Worm (Caenorhabditis elegans) whole organism, L3 larva: Measurements from ENCODE around the gene F46B3.14.

Source experiments
- R02D3.7 ChIP-seq: fragments of 150-350 bp; optimal IDR thresholded peaks from 2 replicates; lab custom pipeline; 2014; ENCODE audit warnings: missing biosample characterization, missing genetic modification characterization
- ama-1 ChIP-seq: fragments of 150-350 bp; optimal IDR thresholded peaks from 2 replicates; lab custom pipeline; 2018
- ceh-16 ChIP-seq: sonication (generic microtip); optimal IDR thresholded peaks from 2 replicates; lab custom pipeline; 2017; ENCODE audit warnings: missing biosample characterization, missing genetic modification characterization
- ceh-28 ChIP-seq: fragments of 150-350 bp; optimal IDR thresholded peaks from 2 replicates; lab custom pipeline; 2014; ENCODE audit warnings: missing biosample characterization, missing genetic modification reagents, missing genetic modification characterization
- ceh-82 ChIP-seq: fragments of 150-350 bp; optimal IDR thresholded peaks from 2 replicates; lab custom pipeline; 2014; ENCODE audit warnings: missing biosample characterization, missing genetic modification characterization
- egl-27 ChIP-seq: sonication (generic microtip); optimal IDR thresholded peaks from 4 replicates; lab custom pipeline; 2017; ENCODE audit warnings: missing biosample characterization, missing genetic modification reagents, missing genetic modification characterization
- elt-1 ChIP-seq: fragments of 150-350 bp; optimal IDR thresholded peaks from 2 replicates; lab custom pipeline; 2014; ENCODE audit warnings: missing biosample characterization, missing genetic modification characterization
- elt-3 ChIP-seq, 3 experiments: fragments of 150-350 bp in 1 of 3; sonication (generic microtip) in 2 of 3; optimal IDR thresholded peaks; 2 replicates in 2 of 3; 4 replicates in 1 of 3; lab custom pipeline; 2014 to 2017; ENCODE audit warnings: missing biosample characterization in 3 of 3, missing genetic modification characterization in 3 of 3
- eor-1 ChIP-seq, 2 experiments: fragments of 150-350 bp; optimal IDR thresholded peaks; 2 replicates each; lab custom pipeline; 2014 to 2018; ENCODE audit warnings: missing biosample characterization in 2 of 2, missing genetic modification characterization in 2 of 2
- fkh-10 ChIP-seq: sonication (generic microtip); optimal IDR thresholded peaks from 2 replicates; lab custom pipeline; 2017; ENCODE audit warnings: missing biosample characterization, missing genetic modification reagents, missing genetic modification characterization
- fkh-2 ChIP-seq: fragments of 150-350 bp; optimal IDR thresholded peaks from 2 replicates; lab custom pipeline; 2014; ENCODE audit warnings: missing biosample characterization, missing genetic modification reagents, missing genetic modification characterization
- fos-1 ChIP-seq: fragments of 150-350 bp; optimal IDR thresholded peaks from 2 replicates; lab custom pipeline; 2014; ENCODE audit warnings: missing biosample characterization, missing genetic modification characterization
- hmg-11 ChIP-seq: sonication (generic microtip); optimal IDR thresholded peaks from 2 replicates; lab custom pipeline; 2016; ENCODE audit warnings: missing genetic modification characterization, missing compliant biosample characterization
- lin-15B ChIP-seq: fragments of 150-350 bp; optimal IDR thresholded peaks from 2 replicates; lab custom pipeline; 2014; ENCODE audit warnings: missing biosample characterization, missing genetic modification characterization
- lin-39 ChIP-seq: fragments of 150-350 bp; optimal IDR thresholded peaks from 2 replicates; lab custom pipeline; 2018; ENCODE audit warnings: missing biosample characterization, missing genetic modification reagents, missing genetic modification characterization
- lsy-12 ChIP-seq: sonication (generic microtip); optimal IDR thresholded peaks from 2 replicates; lab custom pipeline; 2016; ENCODE audit warnings: mild to moderate bottlenecking, missing genetic modification characterization, missing compliant biosample characterization
- mdl-1 ChIP-seq: fragments of 150-350 bp; optimal IDR thresholded peaks from 2 replicates; lab custom pipeline; 2014; ENCODE audit warnings: missing biosample characterization, missing genetic modification characterization
- nhr-11 ChIP-seq: fragments of 150-350 bp; optimal IDR thresholded peaks from 2 replicates; lab custom pipeline; 2014; ENCODE audit warnings: missing biosample characterization, missing genetic modification characterization
- nhr-23 ChIP-seq: fragments of 150-350 bp; optimal IDR thresholded peaks from 2 replicates; lab custom pipeline; 2014; ENCODE audit warnings: missing biosample characterization, missing genetic modification reagents, missing genetic modification characterization
- nhr-237 ChIP-seq: fragments of 150-350 bp; optimal IDR thresholded peaks from 2 replicates; lab custom pipeline; 2014; ENCODE audit warnings: missing biosample characterization, missing genetic modification characterization
- nhr-25 ChIP-seq: sonication (generic microtip); optimal IDR thresholded peaks from 2 replicates; lab custom pipeline; 2017; ENCODE audit warnings: missing biosample characterization, missing genetic modification characterization
- nhr-28 ChIP-seq: fragments of 150-350 bp; optimal IDR thresholded peaks from 2 replicates; lab custom pipeline; 2014; ENCODE audit warnings: missing biosample characterization, missing genetic modification characterization
- nhr-77 ChIP-seq: fragments of 150-350 bp; optimal IDR thresholded peaks from 2 replicates; lab custom pipeline; 2014; ENCODE audit warnings: missing biosample characterization, missing genetic modification characterization
- pha-4 ChIP-seq: fragments of 150-350 bp; optimal IDR thresholded peaks from 2 replicates; lab custom pipeline; 2014; ENCODE audit warnings: missing biosample characterization, missing genetic modification reagents, missing genetic modification characterization
- pqm-1 ChIP-seq: fragments of 150-350 bp; optimal IDR thresholded peaks from 2 replicates; lab custom pipeline; 2017; ENCODE audit warnings: missing biosample characterization, missing genetic modification characterization, inconsistent platforms
- skn-1 ChIP-seq: fragments of 150-350 bp; optimal IDR thresholded peaks from 2 replicates; lab custom pipeline; 2014; ENCODE audit warnings: missing biosample characterization, missing genetic modification characterization
- snpc-4 ChIP-seq: fragments of 150-350 bp; optimal IDR thresholded peaks from 2 replicates; lab custom pipeline; 2014; ENCODE audit warnings: missing biosample characterization, missing genetic modification characterization
- tbx-2 ChIP-seq: sonication (generic microtip); optimal IDR thresholded peaks from 2 replicates; lab custom pipeline; 2016; ENCODE audit warnings: mild to moderate bottlenecking, missing genetic modification characterization, missing compliant biosample characterization
- unc-39 ChIP-seq: sonication (generic microtip); optimal IDR thresholded peaks from 4 replicates; lab custom pipeline; 2017; ENCODE audit warnings: missing biosample characterization, missing genetic modification characterization
- unc-62 ChIP-seq: fragments of 150-350 bp; sonication (generic microtip); optimal IDR thresholded peaks from 4 replicates; lab custom pipeline; 2014; ENCODE audit warnings: missing biosample characterization, missing genetic modification reagents, missing genetic modification characterization
- zag-1 ChIP-seq: fragments of 150-350 bp; optimal IDR thresholded peaks from 2 replicates; lab custom pipeline; 2014; ENCODE audit warnings: missing biosample characterization, missing genetic modification characterization
- ztf-11 ChIP-seq: fragments of 150-350 bp; optimal IDR thresholded peaks from 2 replicates; lab custom pipeline; 2014; ENCODE audit warnings: missing biosample characterization, missing genetic modification characterization
- ztf-4 ChIP-seq: fragments of 150-350 bp; optimal IDR thresholded peaks from 2 replicates; lab custom pipeline; 2014; ENCODE audit warnings: missing biosample characterization, missing genetic modification characterization

The F46B3.14 gene

DNA sequence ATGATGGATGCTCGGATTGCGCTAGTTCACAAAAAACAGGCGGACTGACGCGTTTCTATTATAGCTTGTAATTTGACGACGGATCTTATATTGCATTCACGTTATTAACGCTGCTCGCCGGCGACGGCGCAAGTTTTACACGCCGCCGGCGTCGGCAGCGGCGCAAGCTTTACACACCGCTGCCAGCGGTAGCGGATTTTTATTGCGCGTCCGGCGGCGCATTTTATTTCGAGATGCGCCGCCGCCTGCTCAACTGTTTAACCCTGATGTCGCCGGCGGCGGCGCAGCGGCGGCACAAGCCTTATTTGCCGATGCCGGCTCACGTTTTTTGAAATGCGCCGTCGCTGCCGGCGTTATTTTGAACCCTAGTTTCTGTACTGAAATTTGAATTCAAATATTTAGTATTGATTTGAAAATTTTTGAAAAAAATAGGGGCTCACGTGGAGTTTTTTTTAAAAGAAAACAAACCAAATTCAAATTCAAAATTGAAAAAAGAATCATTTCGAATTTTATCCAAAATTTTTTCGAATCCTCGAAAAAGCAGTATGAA lies 26.5 kb downstream of the F46B3.14 start, which contains the start of gene ttr-57:
ttr-57 (plus strand) TSS at position 500 of the 550 bp plus-strand sequence.
- TF ChIP-seq R02D3.7 (tag; lab: Kevin White, UChicago) (no peak), skn-1 (tag; lab: Kevin White, UChicago) (no peak), elt-3 (tag; optimal IDR thresholded peaks at IDR 0.05; lab: Kevin White, UChicago) (no peak), unc-39 (tag; lab: Kevin White, UChicago) (no peak), nhr-28 (tag; lab: Kevin White, UChicago) (no peak), eor-1 (tag; optimal IDR thresholded peaks at IDR 0.05; lab: Kevin White, UChicago) (no peak), nhr-237 (tag; lab: Kevin White, UChicago) (no peak), ceh-28 (no peak), pha-4 (no peak), egl-27 (tag; lab: Kevin White, UChicago) (no peak), nhr-77 (no peak), ztf-11 (tag; lab: Kevin White, UChicago) (no peak), ztf-4 (tag; lab: Kevin White, UChicago) (no peak), lin-15B (tag; lab: Kevin White, UChicago) (no peak), ama-1 (lab: Kevin White, UChicago) (no peak), pqm-1 (tag; lab: Kevin White, UChicago) (no peak), fkh-10 (no peak), nhr-11 (tag; lab: Kevin White, UChicago) (no peak), fos-1 (no peak)

DNA sequence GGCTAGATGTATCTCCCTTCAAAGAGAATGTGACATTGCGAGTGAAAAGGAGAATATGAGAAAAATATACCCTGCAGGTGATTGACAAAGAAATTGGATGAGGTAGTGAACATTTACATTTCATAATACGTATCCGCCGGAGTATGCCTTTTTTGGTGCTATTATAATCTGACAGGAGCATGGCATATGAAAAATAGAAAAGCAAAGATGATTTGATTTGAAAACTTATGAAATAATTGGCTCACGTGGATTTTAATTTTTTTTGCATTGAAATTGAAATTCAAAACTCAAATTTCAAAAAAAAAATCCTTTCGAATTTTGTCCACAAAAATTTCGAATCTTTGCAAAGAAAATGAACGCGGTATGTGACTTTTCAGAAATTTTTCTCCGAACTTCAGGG lies 28.1 kb downstream of the F46B3.14 start, which contains the start of gene ttr-11:
ttr-11 (plus strand) TSS at position 301 of the 400 bp plus-strand sequence.
- TF ChIP-seq unc-62, result no peak
- TF ChIP-seq, all 47 proteins: peak for 0

DNA sequence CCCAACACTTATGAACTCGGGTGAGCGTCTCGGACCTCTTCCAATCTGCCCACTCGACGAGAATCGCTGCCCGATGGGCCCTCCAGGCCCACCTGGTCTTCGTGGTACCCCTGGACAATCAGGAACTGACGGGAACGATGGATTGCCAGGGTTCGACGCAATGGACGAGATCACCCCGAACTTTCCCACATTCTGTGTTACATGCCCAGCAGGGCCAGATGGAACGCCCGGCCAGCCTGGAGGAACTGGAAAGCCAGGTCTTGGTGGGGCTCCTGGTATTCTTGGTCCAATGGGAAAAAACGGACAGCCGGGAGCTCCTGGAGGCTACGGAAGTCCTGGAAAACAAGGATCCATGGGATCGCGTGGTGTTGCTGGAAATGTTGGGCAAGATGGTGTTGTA lies 30.5 kb downstream of the F46B3.14 start:
- TF ChIP-seq zag-1 (tag; lab: Kevin White, UChicago), result no peak
- TF ChIP-seq ama-1 (lab: Kevin White, UChicago), result no peak
- TF ChIP-seq unc-39 (tag; lab: Kevin White, UChicago), result no peak
- no peak for TF ChIP-seq lsy-12 (tag; lab: Kevin White, UChicago)
- no peak for TF ChIP-seq fos-1
- TF ChIP-seq lin-15B (tag; lab: Kevin White, UChicago), result no peak
- no peak for TF ChIP-seq pha-4
- TF ChIP-seq hmg-11 (tag; lab: Kevin White, UChicago), result no peak
- no peak for TF ChIP-seq elt-3 (tag; optimal IDR thresholded peaks at IDR 0.05; lab: Kevin White, UChicago)
- TF ChIP-seq pqm-1 (tag; lab: Kevin White, UChicago), result no peak
- TF ChIP-seq R02D3.7 (tag; lab: Kevin White, UChicago), result no peak
- no peak for TF ChIP-seq mdl-1
- no peak for TF ChIP-seq tbx-2
- TF ChIP-seq nhr-11 (tag; lab: Kevin White, UChicago), result no peak
- no peak for TF ChIP-seq nhr-25
- TF ChIP-seq egl-27 (tag; lab: Kevin White, UChicago), result no peak

DNA sequence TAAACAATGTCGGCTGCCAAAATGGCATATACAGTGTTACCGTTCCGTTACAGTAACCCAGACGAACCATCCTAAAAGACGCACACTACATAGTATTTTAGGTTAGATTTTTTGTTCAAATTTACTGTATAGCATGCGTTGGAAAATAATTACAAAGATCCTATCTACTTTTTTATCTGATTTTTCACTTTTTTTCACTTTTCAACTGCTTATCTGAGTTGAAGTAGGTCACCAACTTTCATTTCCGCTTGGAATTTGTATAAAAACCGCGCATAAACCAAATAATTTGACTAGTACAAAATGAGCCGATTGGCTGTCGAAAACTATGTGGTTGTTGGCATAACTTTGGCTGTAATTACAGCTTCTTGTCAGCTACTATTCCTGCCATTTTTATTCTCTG lies 31.4 kb downstream of the F46B3.14 start, which contains the start of gene col-163:
col-163 (plus strand) TSS at position 301 of the 400 bp plus-strand sequence.
- TF ChIP-seq nhr-237 (tag; lab: Kevin White, UChicago) (no peak), fos-1 (no peak), snpc-4 (tag; lab: Kevin White, UChicago) (no peak), lin-39 (tag; lab: Kevin White, UChicago) (no peak), unc-39 (tag; lab: Kevin White, UChicago) (no peak), elt-1 (tag; lab: Kevin White, UChicago) (no peak), fkh-10 (no peak), nhr-23 (tag; lab: Kevin White, UChicago) (no peak), fkh-2 (no peak), ceh-82 (tag; lab: Kevin White, UChicago) (no peak), ztf-4 (tag; lab: Kevin White, UChicago) (no peak), ceh-16 (tag; lab: Kevin White, UChicago) (no peak), pqm-1 (tag; lab: Kevin White, UChicago) (no peak), mdl-1 (no peak)

DNA sequence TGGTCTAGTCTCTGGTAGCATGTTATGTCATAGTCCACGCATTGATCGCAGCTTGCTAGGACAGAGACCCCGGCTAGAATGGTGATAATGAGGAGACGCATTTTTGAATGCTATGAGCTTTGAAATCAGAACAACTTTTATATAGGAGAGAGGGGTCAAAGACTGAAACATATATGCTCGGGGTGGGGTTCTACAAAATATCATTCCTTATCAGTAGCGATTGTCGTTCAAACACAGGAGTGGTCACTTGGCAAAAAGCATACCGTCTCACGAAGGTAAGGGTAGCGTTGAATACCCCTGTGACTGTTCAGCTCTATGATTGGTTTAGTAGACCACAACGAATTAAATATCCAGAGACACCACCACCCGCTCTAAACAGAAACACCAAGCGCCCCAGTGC lies 34.1 kb downstream of the F46B3.14 start, which contains the start of gene F46B3.1:
F46B3.1 (minus strand) TSS at position 101 of the 400 bp plus-strand sequence.
- no peak for TF ChIP-seq ceh-28
- no peak for TF ChIP-seq lin-15B (tag; lab: Kevin White, UChicago)
